Fruit fly (Drosophila melanogaster) whole organism, adult: ENCODE results near the gene CG7332.
A peak's percentile ranks its signal among the peaks of the same experiment; 100 is the strongest.

ENCODE experiments used
- CG11617 ChIP-seq: fragments of 200-800 bp; sonication (Bioruptor generic); optimal IDR thresholded peaks from 2 replicates; lab custom pipeline; 2017; ENCODE audit warnings: mild to moderate bottlenecking, missing biosample characterization, missing genetic modification reagents, missing genetic modification characterization
- CG12768 ChIP-seq: fragments of 200-800 bp; sonication (Bioruptor generic); optimal IDR thresholded peaks from 2 replicates; lab custom pipeline; 2017; ENCODE audit warnings: missing biosample characterization, missing genetic modification characterization, mild to moderate bottlenecking, moderate library complexity, missing genetic modification reagents
- CG14711 ChIP-seq: fragments of 200-800 bp; sonication (Bioruptor generic); optimal IDR thresholded peaks from 2 replicates; lab custom pipeline; 2018; ENCODE audit warnings: missing biosample characterization, mild to moderate bottlenecking, missing genetic modification characterization, moderate library complexity
- CG1620 ChIP-seq: fragments of 200-800 bp; sonication (Bioruptor generic); optimal IDR thresholded peaks from 2 replicates; lab custom pipeline; 2016; ENCODE audit warnings: missing biosample characterization, missing genetic modification characterization
- CG33017 ChIP-seq: fragments of 200-800 bp; sonication (Bioruptor generic); optimal IDR thresholded peaks from 2 replicates; lab custom pipeline; 2018; ENCODE audit warnings: missing biosample characterization, mild to moderate bottlenecking, missing genetic modification characterization, moderate library complexity
- CG5204 ChIP-seq: fragments of 200-800 bp; sonication (Bioruptor generic); optimal IDR thresholded peaks from 2 replicates; lab custom pipeline; 2016; ENCODE audit warnings: missing biosample characterization, missing genetic modification characterization
- CG7045 ChIP-seq: fragments of 200-800 bp; sonication (Bioruptor generic); optimal IDR thresholded peaks from 2 replicates; lab custom pipeline; 2017; ENCODE audit warnings: missing biosample characterization, mild to moderate bottlenecking, missing genetic modification characterization
- CG7101 ChIP-seq: fragments of 200-800 bp; sonication (Bioruptor generic); optimal IDR thresholded peaks from 2 replicates; lab custom pipeline; 2018; ENCODE audit warnings: missing biosample characterization, mild to moderate bottlenecking, missing genetic modification characterization, moderate library complexity
- Clk ChIP-seq: fragments of 200-800 bp; sonication (Bioruptor generic); optimal IDR thresholded peaks from 2 replicates; lab custom pipeline; 2017; ENCODE audit warnings: missing biosample characterization, missing genetic modification characterization
- Crg-1 ChIP-seq: fragments of 200-800 bp; sonication (Bioruptor generic); optimal IDR thresholded peaks from 2 replicates; lab custom pipeline; 2016; ENCODE audit warnings: missing biosample characterization, missing genetic modification characterization
- Hr96 ChIP-seq: fragments of 200-800 bp; sonication (Bioruptor generic); optimal IDR thresholded peaks from 2 replicates; lab custom pipeline; 2016; ENCODE audit warnings: missing biosample characterization, missing genetic modification characterization
- Mnt ChIP-seq: fragments of 200-800 bp; sonication (Bioruptor generic); optimal IDR thresholded peaks from 2 replicates; lab custom pipeline; 2016; ENCODE audit warnings: missing biosample characterization, mild to moderate bottlenecking, missing genetic modification characterization
- bab1 ChIP-seq: fragments of 200-800 bp; sonication (Bioruptor generic); optimal IDR thresholded peaks from 3 replicates; lab custom pipeline; 2019; ENCODE audit warnings: missing biosample characterization, mild to moderate bottlenecking, missing genetic modification characterization, moderate library complexity
- cic ChIP-seq: fragments of 200-800 bp; sonication (Bioruptor generic); optimal IDR thresholded peaks from 2 replicates; lab custom pipeline; 2017; ENCODE audit warnings: missing biosample characterization, mild to moderate bottlenecking, missing genetic modification characterization, moderate library complexity
- cnc ChIP-seq, 2 experiments: fragments of >200 bp; optimal IDR thresholded peaks; 2 replicates each; lab custom pipeline; 2017
- kay ChIP-seq: fragments of 200-800 bp; sonication (Bioruptor generic); peaks from one replicate; lab custom pipeline; 2016; ENCODE audit warnings: missing biosample characterization, missing genetic modification characterization, borderline replicate concordance
- ovo ChIP-seq: fragments of 200-800 bp; sonication (Bioruptor generic); optimal IDR thresholded peaks from 2 replicates; lab custom pipeline; 2016; ENCODE audit warnings: missing biosample characterization, missing genetic modification characterization
- pad ChIP-seq: fragments of 200-800 bp; sonication (Bioruptor generic); optimal IDR thresholded peaks from 3 replicates; lab custom pipeline; 2017; ENCODE audit warnings: missing biosample characterization, missing genetic modification characterization, mild to moderate bottlenecking, moderate library complexity, missing genetic modification reagents
- tj ChIP-seq: fragments of 200-800 bp; sonication (Bioruptor generic); optimal IDR thresholded peaks from 3 replicates; lab custom pipeline; 2017; ENCODE audit warnings: missing biosample characterization, mild to moderate bottlenecking, missing genetic modification characterization, moderate library complexity

The CG7332 gene

DNA sequence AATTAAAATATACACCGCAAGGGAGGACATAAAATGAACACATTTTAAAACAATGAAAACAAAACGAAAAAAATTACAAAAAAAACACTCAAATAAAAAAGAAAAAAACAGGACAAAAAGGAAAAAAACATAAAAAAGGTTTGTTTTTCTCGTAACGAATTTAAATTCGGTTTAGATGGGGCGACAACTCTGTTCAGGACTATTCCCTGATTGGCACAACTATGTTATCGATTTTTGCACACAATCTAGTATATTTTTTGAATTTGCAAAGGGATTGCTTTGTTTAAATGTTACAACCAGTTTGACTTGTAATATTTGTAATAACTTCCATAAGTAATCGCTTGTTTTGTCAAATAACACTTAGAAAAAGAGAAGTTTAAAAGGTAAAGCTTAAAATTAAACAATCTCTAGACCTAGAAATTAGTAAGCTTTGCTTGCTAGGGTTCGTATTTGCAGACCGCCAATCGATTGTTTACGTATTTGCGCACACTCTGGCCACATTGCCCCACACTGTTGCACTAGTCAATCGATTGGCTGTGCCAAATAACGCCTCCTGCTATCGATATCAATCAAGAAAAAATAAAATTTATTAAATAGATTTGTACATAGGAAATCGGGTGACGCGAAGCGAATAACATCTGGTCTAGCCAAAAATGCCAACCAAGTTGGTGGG, at the start of gene CG7332:
CG7332 (plus strand) TSS at position 515 of the 673 bp plus-strand sequence.
- TF ChIP-seq pad (GFP tag; lab: Kevin White, UChicago): no peak
- peak; percentile 77 for TF ChIP-seq CG14711
- peak; percentile 30 for TF ChIP-seq kay (GFP tag; lab: Kevin White, UChicago)
- TF ChIP-seq CG5204: no peak
- TF ChIP-seq CG12768: no peak

DNA sequence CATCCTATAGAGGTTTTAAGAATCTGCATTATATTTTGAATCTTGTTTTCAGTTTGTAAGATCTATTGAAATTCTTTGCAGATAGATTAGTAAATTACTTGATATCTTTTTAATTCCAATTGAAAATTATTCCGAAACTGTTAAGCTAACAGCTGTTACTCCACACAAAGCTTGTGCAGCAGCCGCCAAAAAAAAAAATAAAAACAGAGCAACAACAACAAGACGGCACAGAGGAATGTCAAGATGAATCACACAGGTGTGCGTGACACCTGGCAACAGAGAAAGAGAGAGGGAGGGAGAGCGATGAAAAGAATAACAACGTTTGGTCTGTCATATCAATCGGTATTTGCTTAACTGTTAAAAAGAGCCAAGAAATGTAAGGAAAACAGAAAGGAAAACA, 49.3 kb upstream of the CG7332 start:
- TF ChIP-seq CG7101 (tag; lab: Kevin White, UChicago): peak; percentile 23
- TF ChIP-seq cnc (optimal IDR thresholded peaks at IDR 0.05; lab: Kevin White, UChicago): no peak

DNA sequence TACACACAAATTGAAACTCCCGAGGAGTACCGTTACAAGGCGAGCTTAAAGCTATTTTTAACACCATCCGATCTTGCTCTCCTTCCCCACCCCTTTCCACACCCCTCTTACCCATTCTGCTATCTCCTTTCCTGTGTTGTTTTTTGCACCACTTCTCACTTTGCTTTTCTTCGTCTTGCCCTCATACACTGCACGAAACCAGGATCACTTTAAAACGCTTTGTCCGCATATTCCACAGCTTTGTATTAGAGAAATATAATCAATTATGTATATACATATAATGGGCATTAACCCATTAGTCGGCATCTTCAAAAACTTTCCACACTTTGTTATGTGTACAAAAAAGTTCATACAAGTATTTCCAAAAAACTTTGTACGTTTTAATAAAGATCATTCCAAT, 48.8 kb upstream of the CG7332 start:
- TF ChIP-seq kay (GFP tag; lab: Kevin White, UChicago): peak; percentile 79
- no peak for TF ChIP-seq CG33017 (tag; lab: Kevin White, UChicago)
- TF ChIP-seq pad (GFP tag; lab: Kevin White, UChicago): peak; percentile 43
- peak; percentile 86 for TF ChIP-seq ovo (GFP tag; lab: Kevin White, UChicago)

DNA sequence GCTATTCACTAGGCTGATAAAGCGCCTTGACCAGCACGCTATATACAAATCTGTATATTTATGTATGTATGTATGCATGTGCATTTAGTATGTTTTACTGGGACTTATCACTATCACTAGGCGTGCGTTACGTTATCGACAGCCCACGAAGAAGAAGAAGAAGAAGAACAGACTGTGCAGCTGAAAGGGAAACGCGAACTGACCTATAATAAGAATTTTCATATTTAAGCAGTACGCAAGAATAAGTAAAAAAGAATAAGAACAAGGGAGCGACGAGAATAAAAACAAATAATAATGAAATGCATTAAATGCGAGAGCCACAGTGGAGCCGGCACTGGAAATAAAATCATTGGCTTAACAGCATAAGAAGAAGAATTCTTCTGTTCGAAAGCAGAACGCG, 48.0 kb upstream of the CG7332 start:
- TF ChIP-seq Hr96: no peak
- TF ChIP-seq Clk (GFP tag; lab: Kevin White, UChicago): no peak
- peak; percentile 61 for TF ChIP-seq cic (GFP tag; lab: Kevin White, UChicago)
- TF ChIP-seq CG12768: no peak
- TF ChIP-seq kay (GFP tag; lab: Kevin White, UChicago): no peak

DNA sequence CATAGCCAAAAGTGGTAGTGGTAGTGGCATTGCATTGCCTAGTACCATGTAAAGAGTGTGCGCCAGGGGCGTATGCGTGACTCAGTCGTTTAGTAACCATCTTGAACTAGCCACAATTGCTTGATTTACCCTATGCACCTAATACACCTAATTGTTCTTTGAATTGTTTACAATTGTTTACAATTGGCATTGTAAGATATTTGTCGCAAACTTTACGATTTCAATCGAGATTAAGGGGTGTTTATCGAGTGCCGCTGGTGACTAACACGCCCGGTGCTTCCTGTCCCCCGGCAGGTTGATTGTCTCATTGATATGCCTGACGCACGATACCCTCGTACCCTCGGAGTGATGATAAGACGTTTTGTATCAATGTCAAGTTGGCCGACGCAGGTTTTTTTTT, 47.3 kb upstream of the CG7332 start:
- TF ChIP-seq tj (peak; percentile 30), Mnt (GFP tag; lab: Kevin White, UChicago) (peak; percentile 8), CG11617 (GFP tag; lab: Kevin White, UChicago) (peak; percentile 46), Clk (GFP tag; lab: Kevin White, UChicago) (no peak), CG33017 (tag; lab: Kevin White, UChicago) (no peak), CG1620 (no peak), kay (GFP tag; lab: Kevin White, UChicago) (peak; percentile 54), Hr96 (peak; percentile 36), pad (GFP tag; lab: Kevin White, UChicago) (no peak), cic (GFP tag; lab: Kevin White, UChicago) (peak; percentile 59), CG14711 (no peak), CG5204 (no peak), CG7101 (tag; lab: Kevin White, UChicago) (peak; percentile 58)

DNA sequence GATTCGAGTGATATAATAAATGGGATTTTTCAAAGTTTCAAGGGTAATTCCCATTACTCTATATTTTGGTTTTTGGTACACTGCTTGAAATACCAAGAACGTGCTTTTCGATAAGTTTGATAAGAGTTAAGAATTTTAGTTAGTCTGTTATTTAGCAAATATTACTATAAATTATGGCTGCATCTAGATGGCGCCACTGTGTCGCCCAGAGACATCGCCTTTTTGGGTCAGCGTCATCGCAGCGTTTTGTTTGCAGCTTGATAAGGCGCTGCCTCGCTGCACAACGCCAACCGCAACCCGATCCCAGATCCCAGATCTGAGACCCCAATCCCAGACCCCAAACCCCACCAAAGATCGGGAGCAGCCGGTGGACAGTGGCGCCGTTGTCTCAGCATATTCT, 45.8 kb upstream of the CG7332 start:
- TF ChIP-seq Hr96 (no peak), Crg-1 (GFP tag; lab: Kevin White, UChicago) (no peak), bab1 (GFP tag; lab: Kevin White, UChicago) (no peak), CG11617 (GFP tag; lab: Kevin White, UChicago) (no peak), Clk (GFP tag; lab: Kevin White, UChicago) (no peak), kay (GFP tag; lab: Kevin White, UChicago) (no peak), tj (no peak), CG7101 (tag; lab: Kevin White, UChicago) (no peak), CG12768 (no peak), CG5204 (no peak), ovo (GFP tag; lab: Kevin White, UChicago) (no peak)

DNA sequence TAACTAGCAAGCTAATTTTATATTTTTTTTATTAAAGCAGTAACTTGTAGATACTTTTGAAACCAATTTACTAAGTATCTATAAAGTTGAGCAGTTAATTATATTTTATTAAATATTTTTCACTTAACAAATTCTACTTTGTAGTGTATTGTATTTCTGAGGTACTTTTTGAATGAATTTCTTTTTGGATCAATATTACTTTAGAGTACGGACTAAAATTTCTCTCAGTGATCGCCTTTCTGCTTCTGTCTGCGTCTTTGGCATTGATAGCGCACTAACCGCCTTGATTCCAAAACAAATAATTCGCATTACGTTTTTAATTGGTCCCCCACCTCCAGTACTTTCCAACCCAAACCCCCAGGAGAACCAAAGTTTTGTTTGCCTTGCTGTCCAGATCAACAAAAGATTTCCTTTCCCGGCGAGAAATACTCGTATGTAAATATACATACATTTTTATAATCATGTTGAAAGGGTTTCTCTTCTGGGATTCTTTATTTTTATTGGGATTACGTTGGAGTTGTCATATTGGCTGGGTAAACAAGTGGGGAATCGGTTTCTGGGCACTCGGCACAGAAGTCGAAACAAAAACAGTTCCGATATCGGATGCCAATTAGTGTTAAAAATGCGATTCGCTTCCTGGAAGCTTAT, 45.3 kb upstream of the CG7332 start:
- TF ChIP-seq cnc (optimal IDR thresholded peaks at IDR 0.05; lab: Kevin White, UChicago): no peak
- no peak for TF ChIP-seq CG7045 (GFP tag; lab: Kevin White, UChicago)
- TF ChIP-seq CG33017 (tag; lab: Kevin White, UChicago): no peak
- no peak for TF ChIP-seq pad (GFP tag; lab: Kevin White, UChicago)
- no peak for TF ChIP-seq ovo (GFP tag; lab: Kevin White, UChicago)
- TF ChIP-seq bab1 (GFP tag; lab: Kevin White, UChicago): no peak
- TF ChIP-seq Clk (GFP tag; lab: Kevin White, UChicago): no peak
- no peak for TF ChIP-seq CG1620
- no peak for TF ChIP-seq cic (GFP tag; lab: Kevin White, UChicago)
- no peak for TF ChIP-seq CG5204
- TF ChIP-seq CG14711: no peak
- TF ChIP-seq Mnt (GFP tag; lab: Kevin White, UChicago): no peak
- TF ChIP-seq Hr96: no peak
- TF ChIP-seq kay (GFP tag; lab: Kevin White, UChicago): no peak
- no peak for TF ChIP-seq Crg-1 (GFP tag; lab: Kevin White, UChicago)
